Fruit fly (Drosophila melanogaster) whole organism, prepupa: ENCODE results near the gene Rbf2.

Experiments used
- CG11294 ChIP-seq: fragments of 200-800 bp; sonication (Bioruptor generic); IDR thresholded peaks from 2 replicates; pipeline ENCODE4 v1.3.6; 2022; ENCODE audit warnings: missing biosample characterization, missing genetic modification characterization
- CG15336 ChIP-seq: fragments of 200-800 bp; sonication (Bioruptor generic); IDR thresholded peaks from 2 replicates; pipeline ENCODE4 v1.3.6; 2022; ENCODE audit warnings: missing biosample characterization, missing genetic modification characterization
- CG3032 ChIP-seq: fragments of 200-800 bp; optimal IDR thresholded peaks from 2 replicates; lab custom pipeline; 2019; ENCODE audit warnings: missing biosample characterization, mild to moderate bottlenecking, missing genetic modification characterization, moderate library complexity
- CG6808 ChIP-seq: fragments of 200-800 bp; sonication (Bioruptor generic); optimal IDR thresholded peaks from 3 replicates; lab custom pipeline; 2017; ENCODE audit warnings: missing biosample characterization, missing genetic modification characterization, mild to moderate bottlenecking, moderate library complexity, missing genetic modification reagents
- CG8119 ChIP-seq: fragments of 200-800 bp; sonication (Bioruptor generic); IDR thresholded peaks from 3 replicates; pipeline ENCODE4 v1.3.6; 2022; ENCODE audit warnings: missing biosample characterization, missing genetic modification characterization
- CG8319 ChIP-seq: fragments of 200-800 bp; sonication (Bioruptor generic); optimal IDR thresholded peaks from 3 replicates; lab custom pipeline; 2016; ENCODE audit warnings: missing biosample characterization, missing genetic modification characterization
- Eip78C ChIP-seq: fragments of 200-800 bp; sonication (Bioruptor generic); peaks from one replicate; lab custom pipeline; 2016; ENCODE audit warnings: missing biosample characterization, missing genetic modification characterization
- Ets21C ChIP-seq: fragments of 200-800 bp; sonication (Bioruptor generic); optimal IDR thresholded peaks from 3 replicates; lab custom pipeline; 2016; ENCODE audit warnings: missing biosample characterization, missing genetic modification characterization
- Hr38 ChIP-seq: sonication (Bioruptor generic); optimal IDR thresholded peaks from 2 replicates; lab custom pipeline; 2016; ENCODE audit warnings: missing biosample characterization, missing genetic modification characterization
- Hr39 ChIP-seq: fragments of 200-800 bp; sonication (Bioruptor generic); optimal IDR thresholded peaks from 2 replicates; lab custom pipeline; 2016; ENCODE audit warnings: missing biosample characterization, missing genetic modification characterization
- Hr4 ChIP-seq: fragments of 200-800 bp; sonication (Bioruptor generic); optimal IDR thresholded peaks from 3 replicates; lab custom pipeline; 2016; ENCODE audit warnings: missing biosample characterization, missing genetic modification characterization
- Met ChIP-seq: fragments of 200-800 bp; sonication (Bioruptor generic); optimal IDR thresholded peaks from 3 replicates; lab custom pipeline; 2016; ENCODE audit warnings: missing biosample characterization, missing genetic modification characterization
- Sox102F ChIP-seq: fragments of 200-800 bp; sonication (Bioruptor generic); optimal IDR thresholded peaks from 2 replicates; lab custom pipeline; 2016; ENCODE audit warnings: missing biosample characterization, mild to moderate bottlenecking, missing genetic modification characterization
- Sox14 ChIP-seq: fragments of 200-800 bp; sonication (Bioruptor generic); optimal IDR thresholded peaks from 3 replicates; lab custom pipeline; 2016; ENCODE audit warnings: missing biosample characterization, missing genetic modification characterization
- acj6 ChIP-seq: fragments of 200-800 bp; sonication (Bioruptor generic); optimal IDR thresholded peaks from 3 replicates; lab custom pipeline; 2016; ENCODE audit warnings: missing biosample characterization, missing genetic modification characterization
- dac ChIP-seq: fragments of 200-800 bp; sonication (Bioruptor generic); optimal IDR thresholded peaks from 2 replicates; lab custom pipeline; 2017; ENCODE audit warnings: missing biosample characterization, mild to moderate bottlenecking, missing genetic modification characterization
- eg ChIP-seq: fragments of 200-800 bp; sonication (Bioruptor generic); IDR thresholded peaks from 3 replicates; pipeline ENCODE4 v1.3.6; 2022; ENCODE audit warnings: missing biosample characterization, missing genetic modification characterization
- fd59A ChIP-seq: fragments of 200-800 bp; sonication (Bioruptor generic); optimal IDR thresholded peaks from 2 replicates; lab custom pipeline; 2017; ENCODE audit warnings: missing biosample characterization, mild to moderate bottlenecking, missing genetic modification characterization, missing genetic modification reagents
- fd85E ChIP-seq: fragments of 200-800 bp; sonication (Bioruptor generic); optimal IDR thresholded peaks from 3 replicates; lab custom pipeline; 2016; ENCODE audit warnings: missing biosample characterization, missing genetic modification characterization
- fkh ChIP-seq: fragments of 200-800 bp; sonication (Bioruptor generic); optimal IDR thresholded peaks from 3 replicates; lab custom pipeline; 2017; ENCODE audit warnings: missing biosample characterization, mild to moderate bottlenecking, missing genetic modification characterization, moderate library complexity
- lz ChIP-seq: fragments of 200-800 bp; sonication (Bioruptor generic); optimal IDR thresholded peaks from 3 replicates; lab custom pipeline; 2016; ENCODE audit warnings: missing biosample characterization, missing genetic modification characterization
- net ChIP-seq: fragments of 200-800 bp; sonication (Bioruptor generic); optimal IDR thresholded peaks from 3 replicates; lab custom pipeline; 2016; ENCODE audit warnings: missing biosample characterization, missing genetic modification characterization
- pdm3 ChIP-seq: fragments of 200-800 bp; sonication (Bioruptor generic); optimal IDR thresholded peaks from 3 replicates; lab custom pipeline; 2016; ENCODE audit warnings: missing biosample characterization, missing genetic modification characterization
- spab ChIP-seq: fragments of 200-800 bp; sonication (Bioruptor generic); optimal IDR thresholded peaks from 2 replicates; lab custom pipeline; 2017; ENCODE audit warnings: missing biosample characterization, mild to moderate bottlenecking, missing genetic modification characterization, missing genetic modification reagents
- svp ChIP-seq: fragments of 200-800 bp; sonication (Bioruptor generic); peaks from one replicate; lab custom pipeline; 2016; ENCODE audit warnings: missing biosample characterization, missing genetic modification characterization
- vri ChIP-seq: fragments of 200-800 bp; sonication (Bioruptor generic); optimal IDR thresholded peaks from 3 replicates; lab custom pipeline; 2016; ENCODE audit warnings: missing biosample characterization, mild to moderate bottlenecking, missing genetic modification characterization

Rbf2 gene

DNA sequence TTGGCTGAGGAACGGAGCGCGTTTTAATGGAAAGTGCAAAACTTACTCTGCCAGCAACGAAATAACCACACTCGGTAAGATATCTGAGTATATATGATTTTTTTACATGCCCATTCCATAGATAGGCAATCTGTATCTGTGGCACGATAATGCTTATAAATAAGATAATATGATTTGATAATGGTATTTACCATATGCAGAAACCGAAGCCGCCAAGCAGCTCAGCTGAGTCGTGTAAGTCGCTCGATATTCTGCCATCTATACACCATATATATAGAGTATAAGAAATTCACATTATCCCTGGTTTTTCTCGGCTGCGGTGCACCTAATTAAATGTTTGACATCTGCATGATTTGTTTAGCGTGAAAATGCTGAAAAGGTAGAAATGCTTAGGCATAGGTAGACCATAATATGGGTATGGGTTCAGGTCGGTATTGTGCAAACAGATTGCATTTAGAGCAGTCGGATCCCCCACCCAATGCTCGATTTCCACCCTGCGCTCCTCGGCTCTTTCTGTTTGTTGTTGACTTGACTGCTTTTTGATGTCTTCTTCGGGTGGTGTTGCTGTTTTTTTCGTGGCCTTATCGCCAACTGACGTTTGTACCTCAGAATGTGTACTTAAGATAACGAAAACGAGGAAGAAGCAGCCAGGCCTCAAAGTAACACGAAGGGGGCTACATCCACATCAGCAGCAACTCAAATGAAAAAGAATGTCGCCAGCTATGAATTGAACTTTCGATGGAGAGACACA lies 41.7 kb downstream of the Rbf2 start:
- TF ChIP-seq Hr4 (GFP tag; lab: Kevin White, UChicago) = no peak
- no peak for TF ChIP-seq CG8319
- no peak for TF ChIP-seq pdm3 (GFP tag; lab: Kevin White, UChicago)
- no peak for TF ChIP-seq acj6
- peak; percentile 91 for TF ChIP-seq fkh (GFP tag; lab: Kevin White, UChicago)
- no peak for TF ChIP-seq Met (GFP tag; lab: Kevin White, UChicago)
- TF ChIP-seq svp = peak; percentile 63
- TF ChIP-seq Eip78C (GFP tag; lab: Kevin White, UChicago) = peak; percentile 7

DNA sequence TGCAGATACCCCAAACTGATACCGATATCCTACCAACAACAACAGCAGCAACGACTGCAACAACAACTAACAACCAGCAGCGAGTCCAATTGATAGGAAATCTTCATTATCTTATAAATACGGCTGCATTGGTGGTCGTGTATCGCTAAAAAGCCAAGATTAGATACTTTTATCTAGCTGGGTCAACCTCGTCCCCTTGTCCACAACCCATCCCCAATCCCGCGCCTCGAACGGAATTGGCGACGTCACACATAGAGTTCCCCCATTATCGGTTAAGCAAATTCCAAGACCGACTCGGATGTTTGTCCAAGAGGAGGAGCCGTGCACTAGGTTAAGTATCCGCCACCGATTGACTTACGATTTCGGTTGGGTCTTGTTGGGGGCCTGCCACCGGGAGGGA lies 43.1 kb downstream of the Rbf2 start:
- peak; percentile 27 for TF ChIP-seq fkh (GFP tag; lab: Kevin White, UChicago)
- no peak for TF ChIP-seq CG3032

dm6 chr3R:16009030-16009429 lies 43.8 kb downstream of the Rbf2 start, which contains the start of gene GATAe:
Gene GATAe, plus strand, starts transcription at chr3R:16009105.
- TF ChIP-seq CG6808 (GFP tag; lab: Kevin White, UChicago) (no peak), fkh (GFP tag; lab: Kevin White, UChicago) (peak; percentile 8), Hr39 (GFP tag; lab: Kevin White, UChicago) (no peak), Hr38 (GFP tag; lab: Kevin White, UChicago) (no peak), vri (peak; percentile 49), Hr4 (GFP tag; lab: Kevin White, UChicago) (no peak), Sox14 (GFP tag; lab: Kevin White, UChicago) (peak; percentile 3), Eip78C (GFP tag; lab: Kevin White, UChicago) (peak; percentile 33), spab (GFP tag; lab: Kevin White, UChicago) (no peak), CG8319 (no peak), CG8119 (GFP tag; lab: Robert Waterston, UW) (no peak), net (GFP tag; lab: Kevin White, UChicago) (no peak), fd59A (GFP tag; lab: Kevin White, UChicago) (no peak), eg (GFP tag; lab: Robert Waterston, UW) (no peak), lz (GFP tag; lab: Kevin White, UChicago) (no peak), CG15336 (no peak)
- TF ChIP-seq, all 60 proteins: peak for 4

DNA sequence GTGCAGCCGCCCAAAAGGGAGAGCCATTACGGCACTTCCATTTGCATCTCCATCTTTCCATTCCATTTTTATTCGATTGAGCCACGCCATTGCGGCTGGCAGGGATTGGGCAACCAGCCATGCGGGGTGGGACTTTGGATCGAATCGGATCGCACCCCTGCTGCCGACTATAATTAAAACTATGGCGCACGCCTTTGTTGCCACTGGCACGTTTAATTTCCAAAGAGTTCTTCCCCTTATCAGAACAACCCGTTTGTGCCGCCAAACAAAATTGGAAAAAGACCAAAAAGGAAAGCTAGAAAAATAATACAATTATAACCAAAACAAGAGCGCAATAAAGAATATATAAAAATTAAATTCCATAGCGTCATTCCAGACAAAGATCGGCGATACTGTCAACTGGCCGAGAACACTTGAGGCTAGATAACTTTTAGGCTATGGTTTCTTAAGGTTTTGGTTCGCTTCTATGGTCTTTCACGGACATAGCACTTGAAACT lies 44.8 kb downstream of the Rbf2 start:
- no peak for TF ChIP-seq spab (GFP tag; lab: Kevin White, UChicago)
- TF ChIP-seq CG15336 = no peak
- no peak for TF ChIP-seq Hr39 (GFP tag; lab: Kevin White, UChicago)
- TF ChIP-seq vri = no peak
- no peak for TF ChIP-seq fd85E (GFP tag; lab: Kevin White, UChicago)
- no peak for TF ChIP-seq CG8319
- no peak for TF ChIP-seq Ets21C
- no peak for TF ChIP-seq CG11294
- no peak for TF ChIP-seq CG6808 (GFP tag; lab: Kevin White, UChicago)

dm6 chr3R:16011698-16012332 lies 46.6 kb downstream of the Rbf2 start:
- TF ChIP-seq vri (peak; percentile 72), Sox102F (GFP tag; lab: Kevin White, UChicago) (no peak), fkh (GFP tag; lab: Kevin White, UChicago) (peak; percentile 58)

DNA sequence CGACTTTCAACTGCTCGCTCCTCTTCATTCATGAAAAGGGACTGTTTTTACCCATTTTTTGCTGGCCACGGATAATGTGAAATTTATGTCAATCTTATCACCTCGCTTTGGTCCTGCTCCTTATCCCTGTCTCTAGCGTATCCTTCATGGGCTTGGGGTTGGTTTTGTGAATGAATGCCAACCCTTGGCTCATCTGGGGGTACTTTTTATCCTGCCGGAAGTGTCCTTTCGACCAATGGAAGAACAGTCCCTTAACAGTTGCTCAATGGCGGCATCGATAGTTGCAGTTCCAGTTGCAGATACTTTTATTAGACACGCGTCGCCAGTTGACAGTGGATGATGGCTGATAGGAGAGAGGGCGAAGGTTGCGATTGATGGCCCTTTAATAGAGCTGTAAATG lies 48.3 kb downstream of the Rbf2 start:
- no peak for TF ChIP-seq Sox102F (GFP tag; lab: Kevin White, UChicago)

DNA sequence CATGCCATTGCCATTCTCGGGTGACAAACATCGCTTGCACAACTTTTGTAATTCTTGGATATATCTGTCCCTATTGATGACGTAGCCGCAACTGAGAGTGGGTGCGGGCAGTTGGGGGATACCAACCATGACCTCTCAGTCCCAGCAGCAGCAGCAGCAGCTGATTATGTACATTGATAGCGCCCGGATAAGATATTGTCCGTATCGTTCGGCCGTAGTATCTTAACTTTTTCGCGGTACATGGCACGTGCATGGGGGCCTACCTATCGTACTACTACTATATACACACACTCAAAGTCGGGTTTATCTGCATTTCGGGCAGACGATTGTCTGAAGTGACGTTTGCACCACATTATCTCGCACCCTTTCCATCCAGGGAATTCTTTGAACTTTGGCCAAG lies 49.3 kb downstream of the Rbf2 start:
- TF ChIP-seq vri = peak; percentile 0
- peak; percentile 29 for TF ChIP-seq fkh (GFP tag; lab: Kevin White, UChicago)
- no peak for TF ChIP-seq dac (GFP tag; lab: Kevin White, UChicago)
